Worm (Caenorhabditis elegans): ENCODE data around the gene M110.9.

ce11 chrII:8259038-8259437 lies 28.0 kb downstream of the M110.9 start, which contains the start of gene F35C11.6:
- TF ChIP-seq sea-2 (GFP tag; optimal IDR thresholded peaks at IDR 0.05) = no peak
- no peak for TF ChIP-seq ama-1 (optimal IDR thresholded peaks at IDR 0.05)
- TF ChIP-seq lin-15B (tag; optimal IDR thresholded peaks at IDR 0.05) = no peak
- TF ChIP-seq ztf-11 (tag; optimal IDR thresholded peaks at IDR 0.05) = no peak
- TF ChIP-seq nhr-76 (tag; optimal IDR thresholded peaks at IDR 0.05) = no peak
- TF ChIP-seq jun-1 (tag; optimal IDR thresholded peaks at IDR 0.05) = no peak
- TF ChIP-seq fkh-2 (tag; optimal IDR thresholded peaks at IDR 0.05) = no peak
- no peak for TF ChIP-seq egl-27 (tag; optimal IDR thresholded peaks at IDR 0.05)
- no peak for TF ChIP-seq snpc-4 (tag; optimal IDR thresholded peaks at IDR 0.05)
- TF ChIP-seq nhr-12 (tag; optimal IDR thresholded peaks at IDR 0.05) = no peak

All from whole organism, L3 larva.